Worm (Caenorhabditis elegans): ENCODE data around the gene F47B8.2.

DNA sequence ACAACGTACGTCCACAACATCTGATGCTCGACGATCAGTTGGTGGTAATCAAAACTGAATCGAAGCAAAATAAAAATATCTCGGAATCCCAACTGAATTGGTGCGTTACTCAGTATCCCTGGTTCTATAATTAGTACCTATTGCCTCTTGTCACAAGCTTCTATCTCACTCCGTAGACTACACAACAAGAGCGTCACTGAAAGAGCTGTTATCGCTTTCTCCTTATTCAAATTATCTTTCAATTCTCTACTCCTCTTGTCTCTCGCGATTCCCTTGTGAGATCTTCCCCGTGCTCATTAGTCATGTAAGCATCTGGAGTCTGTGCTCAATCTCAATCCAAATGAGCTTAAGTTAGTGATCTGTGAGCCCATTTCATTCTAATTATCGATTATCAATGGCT, 20.2 kb upstream of the F47B8.2 start, which contains the start of gene srm-6:
- TF ChIP-seq ztf-23 (GFP tag; IDR thresholded peaks at IDR 0.05), result no peak
- TF ChIP-seq flt-1 (GFP tag; IDR thresholded peaks at IDR 0.05), result no peak
- TF ChIP-seq klf-2 (GFP tag; conservative IDR thresholded peaks at IDR 0.05), result no peak
